Worm (Caenorhabditis elegans): ENCODE results near the gene glb-21.

glb-21 gene

ce11 chrIV:10697022-10697979 is 14.3 kb downstream of the glb-21 start, which contains the start of gene allo-1 (continued):
- TF ChIP-seq snpc-1.3 (tag; optimal IDR thresholded peaks at IDR 0.05; ENCODE audit: insufficient read depth) (no peak), chd-7 (tag; optimal IDR thresholded peaks at IDR 0.05) (no peak), nhr-120 (GFP tag; IDR thresholded peaks at IDR 0.05) (no peak), xnd-1 (tag; optimal IDR thresholded peaks at IDR 0.05) (no peak), aptf-3 (GFP tag; IDR thresholded peaks at IDR 0.05) (no peak), pha-4 (tag; optimal IDR thresholded peaks at IDR 0.05) (peak; percentile 4), ceh-100 (GFP tag; IDR thresholded peaks at IDR 0.05) (no peak), zfh-2 (GFP tag; conservative IDR thresholded peaks at IDR 0.05) (no peak; the same call in 1 of the 2 replicates), ama-1 (optimal IDR thresholded peaks at IDR 0.05) (no peak), ama-1 (GFP tag; optimal IDR thresholded peaks at IDR 0.05) (no peak), F22D6.2 (tag; optimal IDR thresholded peaks at IDR 0.05) (no peak), hlh-12 (tag; optimal IDR thresholded peaks at IDR 0.05) (no peak), hrde-1 (tag; optimal IDR thresholded peaks at IDR 0.05; ENCODE audit: borderline replicate concordance) (no peak), B0336.3 (GFP tag; IDR thresholded peaks at IDR 0.05) (peak; percentile 34; the same call in 1 of the 2 replicates), nfya-2 (GFP tag; IDR thresholded peaks at IDR 0.05) (no peak), ceh-27 (GFP tag; optimal IDR thresholded peaks at IDR 0.05) (peak; percentile 15), ceh-79 (tag; optimal IDR thresholded peaks at IDR 0.05) (no peak), gei-17 (GFP tag; optimal IDR thresholded peaks at IDR 0.05) (no peak), cebp-2 (GFP tag; IDR thresholded peaks at IDR 0.05) (no peak), die-1 (tag; optimal IDR thresholded peaks at IDR 0.05) (no peak), F57A8.1 (GFP tag; optimal IDR thresholded peaks at IDR 0.05) (no peak), unc-62 (GFP tag; optimal IDR thresholded peaks at IDR 0.05) (no peak), Y53F4B.3 (GFP tag; IDR thresholded peaks at IDR 0.05) (no peak), pbrm-1 (GFP tag; IDR thresholded peaks at IDR 0.05) (peak; percentile 49; the same call in 1 of the 2 replicates), B0035.1 (tag; optimal IDR thresholded peaks at IDR 0.05) (no peak), snpc-3.4 (tag; optimal IDR thresholded peaks at IDR 0.05) (no peak), F55B11.4 (tag; optimal IDR thresholded peaks at IDR 0.05; ENCODE audit: borderline replicate concordance, insufficient read depth) (no peak), tbp1 (GFP tag; optimal IDR thresholded peaks at IDR 0.05) (peak; percentile 44), hlh-26 (GFP tag; conservative IDR thresholded peaks at IDR 0.05) (no peak), mes-4 (tag; optimal IDR thresholded peaks at IDR 0.05) (no peak), Y53G8AR.9 (GFP tag; conservative IDR thresholded peaks at IDR 0.05) (no peak), ccch-3 (GFP tag; optimal IDR thresholded peaks at IDR 0.05) (no peak), attf-6 (GFP tag; IDR thresholded peaks at IDR 0.05) (no peak), ztf-18 (tag; optimal IDR thresholded peaks at IDR 0.05) (no peak), ZK185.1 (tag; optimal IDR thresholded peaks at IDR 0.05; ENCODE audit: poor library complexity, severe bottlenecking) (peak; percentile 51), madf-10 (tag; optimal IDR thresholded peaks at IDR 0.05) (peak; percentile 4), mcd-1 (GFP tag; IDR thresholded peaks at IDR 0.05) (peak; percentile 28; the same call in 1 of the 2 replicates), ztf-6 (GFP tag; IDR thresholded peaks at IDR 0.05) (no peak), Y56A3A.18 (GFP tag; IDR thresholded peaks at IDR 0.05) (no peak), ekl-4 (GFP tag; IDR thresholded peaks at IDR 0.05) (peak; percentile 42; the same call in 1 of the 2 replicates), sptf-2 (GFP tag; optimal IDR thresholded peaks at IDR 0.05) (no peak), F49E8.2 (tag; optimal IDR thresholded peaks at IDR 0.05; ENCODE audit: insufficient read depth) (no peak), madf-3 (GFP tag; IDR thresholded peaks at IDR 0.05) (no peak), lsl-1 (GFP tag; optimal IDR thresholded peaks at IDR 0.05) (no peak), snpc-1.1 (tag; optimal IDR thresholded peaks at IDR 0.05; ENCODE audit: insufficient read depth) (no peak), K11D2.4 (GFP tag; IDR thresholded peaks at IDR 0.05) (no peak)

Measured in whole organism, young adult.